Worm (Caenorhabditis elegans): ENCODE results near the gene cln-3.3.

The cln-3.3 gene

ce11 chrV:8682719-8683118, at the start of gene cln-3.3:
cln-3.3 (plus strand) TSS chrV:8683052.
- TF ChIP-seq him-1 (tag; optimal IDR thresholded peaks at IDR 0.05): no peak
- no peak for TF ChIP-seq W03F9.2 (tag; optimal IDR thresholded peaks at IDR 0.05)

- no peak for TF ChIP-seq dao-5 (tag; optimal IDR thresholded peaks at IDR 0.05)
- no peak for TF ChIP-seq W03F9.2 (tag; optimal IDR thresholded peaks at IDR 0.05)
- TF ChIP-seq him-1 (tag; optimal IDR thresholded peaks at IDR 0.05): no peak
Measured at ce11 chrV:8635575-8635974, 47.3 kb upstream of the cln-3.3 start, which contains the start of gene oac-29. oac-29 (minus strand) TSS chrV:8635675.

- TF ChIP-seq dao-5 (tag; optimal IDR thresholded peaks at IDR 0.05) (no peak), him-1 (tag; optimal IDR thresholded peaks at IDR 0.05) (no peak), W03F9.2 (tag; optimal IDR thresholded peaks at IDR 0.05) (no peak)
Measured at ce11 chrV:8636907-8637306, 45.9 kb upstream of the cln-3.3 start, which contains the start of gene grl-12. grl-12 (minus strand) TSS chrV:8637007.

ce11 chrV:8637666-8638271, 45.1 kb upstream of the cln-3.3 start, which contains the start of the genes F28A12.10 and acd-4:
F28A12.10 (minus strand) TSS chrV:8637766.
acd-4 (plus strand) TSS chrV:8638221.
- no peak for TF ChIP-seq W03F9.2 (tag; optimal IDR thresholded peaks at IDR 0.05)

- TF ChIP-seq dao-5 (tag; optimal IDR thresholded peaks at IDR 0.05) (no peak), him-1 (tag; optimal IDR thresholded peaks at IDR 0.05) (no peak), W03F9.2 (tag; optimal IDR thresholded peaks at IDR 0.05) (no peak)
Measured at ce11 chrV:8641266-8641665, 41.6 kb upstream of the cln-3.3 start, which contains the start of gene F28A12.3. F28A12.3 (minus strand) TSS chrV:8641366.

- TF ChIP-seq him-1 (tag; optimal IDR thresholded peaks at IDR 0.05) (no peak), W03F9.2 (tag; optimal IDR thresholded peaks at IDR 0.05) (no peak), dao-5 (tag; optimal IDR thresholded peaks at IDR 0.05) (no peak)
Measured at ce11 chrV:8643093-8643492, 39.8 kb upstream of the cln-3.3 start, which contains the start of gene asp-13. asp-13 (minus strand) TSS chrV:8643193.

- TF ChIP-seq him-1 (tag; optimal IDR thresholded peaks at IDR 0.05): no peak
- no peak for TF ChIP-seq W03F9.2 (tag; optimal IDR thresholded peaks at IDR 0.05)
- no peak for TF ChIP-seq dao-5 (tag; optimal IDR thresholded peaks at IDR 0.05)
Measured at ce11 chrV:8648251-8648650, 34.6 kb upstream of the cln-3.3 start.

- TF ChIP-seq W03F9.2 (tag; optimal IDR thresholded peaks at IDR 0.05): no peak
- TF ChIP-seq dao-5 (tag; optimal IDR thresholded peaks at IDR 0.05): no peak
- TF ChIP-seq him-1 (tag; optimal IDR thresholded peaks at IDR 0.05): no peak
Measured at ce11 chrV:8650365-8650764, 32.5 kb upstream of the cln-3.3 start.

- TF ChIP-seq W03F9.2 (tag; optimal IDR thresholded peaks at IDR 0.05) (peak; percentile 36), dao-5 (tag; optimal IDR thresholded peaks at IDR 0.05) (no peak)
Measured at ce11 chrV:8651007-8651711, 31.7 kb upstream of the cln-3.3 start.

ce11 chrV:8652177-8652576, 30.7 kb upstream of the cln-3.3 start:
- TF ChIP-seq him-1 (tag; optimal IDR thresholded peaks at IDR 0.05): no peak
- TF ChIP-seq dao-5 (tag; optimal IDR thresholded peaks at IDR 0.05): no peak
- TF ChIP-seq W03F9.2 (tag; optimal IDR thresholded peaks at IDR 0.05): no peak

- TF ChIP-seq W03F9.2 (tag; optimal IDR thresholded peaks at IDR 0.05): no peak
- TF ChIP-seq dao-5 (tag; optimal IDR thresholded peaks at IDR 0.05): no peak
- TF ChIP-seq him-1 (tag; optimal IDR thresholded peaks at IDR 0.05): no peak
Measured at ce11 chrV:8653080-8653821, 29.6 kb upstream of the cln-3.3 start.

- TF ChIP-seq dao-5 (tag; optimal IDR thresholded peaks at IDR 0.05): no peak
- TF ChIP-seq him-1 (tag; optimal IDR thresholded peaks at IDR 0.05): no peak
- TF ChIP-seq W03F9.2 (tag; optimal IDR thresholded peaks at IDR 0.05): no peak
Measured at ce11 chrV:8654460-8655419, 28.1 kb upstream of the cln-3.3 start.

- TF ChIP-seq dao-5 (tag; optimal IDR thresholded peaks at IDR 0.05) (no peak), him-1 (tag; optimal IDR thresholded peaks at IDR 0.05) (no peak)
Measured at ce11 chrV:8657911-8658310, 24.9 kb upstream of the cln-3.3 start.

All from whole organism, L4/young adult.